Worm (Caenorhabditis elegans): ENCODE measurements around the gene hil-7.

The hil-7 gene

DNA sequence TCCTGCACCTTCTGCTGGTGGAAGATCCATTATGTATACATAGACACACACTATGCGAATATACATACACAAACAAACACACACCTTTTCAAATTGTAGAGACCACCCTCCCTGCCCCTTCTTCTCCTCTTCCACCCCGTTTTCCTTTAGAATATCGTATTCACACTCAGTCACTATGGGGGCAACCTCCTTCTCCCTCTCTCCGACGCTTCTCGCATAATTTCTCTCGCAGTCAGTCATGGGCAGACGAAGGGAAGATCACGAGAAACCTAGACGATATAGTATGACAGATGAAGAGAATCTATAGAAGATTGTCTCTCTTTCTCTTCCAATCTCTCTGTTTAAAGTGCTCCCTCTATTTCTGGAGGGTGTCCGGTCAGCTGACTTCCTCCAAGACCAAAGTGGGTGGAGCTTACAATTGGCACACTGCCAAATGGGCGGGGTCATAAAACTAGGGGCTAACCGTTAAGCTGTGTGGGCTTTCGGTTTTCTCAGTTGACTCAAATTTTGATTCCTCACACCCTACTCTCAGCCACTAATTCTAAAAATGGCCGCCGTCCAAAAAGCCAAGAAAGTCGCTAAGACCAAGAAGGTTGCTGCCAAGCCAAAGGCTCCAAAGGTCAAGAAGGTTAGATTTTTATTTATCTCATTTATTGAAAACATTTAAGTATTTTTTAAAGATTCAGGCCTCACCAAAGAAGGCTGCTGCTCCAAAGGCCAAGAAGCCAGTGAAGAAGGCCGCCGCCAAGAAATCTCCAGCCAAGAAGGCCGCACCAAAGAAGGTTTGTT is at the start of gene hil-7:
Gene hil-7, plus strand, starts transcription at position 446 of the 789 bp plus-strand sequence.
- TF ChIP-seq daf-12 (tag; optimal IDR thresholded peaks at IDR 0.05) (no peak), sea-2 (GFP tag; optimal IDR thresholded peaks at IDR 0.05) (peak; percentile 24), nfya-1 (tag; optimal IDR thresholded peaks at IDR 0.05; ENCODE audit: insufficient read depth) (peak; percentile 41), nhr-11 (tag; optimal IDR thresholded peaks at IDR 0.05) (no peak), tbx-2 (tag; optimal IDR thresholded peaks at IDR 0.05) (no peak), nhr-23 (tag; optimal IDR thresholded peaks at IDR 0.05) (peak; percentile 35), jun-1 (tag; optimal IDR thresholded peaks at IDR 0.05) (peak; percentile 1), nhr-43 (tag; optimal IDR thresholded peaks at IDR 0.05; ENCODE audit: poor library complexity, severe bottlenecking) (no peak), elt-3 (tag; optimal IDR thresholded peaks at IDR 0.05) (no peak), mdl-1 (tag; optimal IDR thresholded peaks at IDR 0.05) (no peak), pha-4 (tag; optimal IDR thresholded peaks at IDR 0.05) (peak; percentile 25), nhr-28 (tag; optimal IDR thresholded peaks at IDR 0.05) (no peak), lin-39 (tag; optimal IDR thresholded peaks at IDR 0.05) (no peak), fos-1 (tag; optimal IDR thresholded peaks at IDR 0.05) (no peak), fkh-10 (GFP tag; optimal IDR thresholded peaks at IDR 0.05) (no peak), egl-5 (tag; optimal IDR thresholded peaks at IDR 0.05) (no peak), nhr-25 (tag; optimal IDR thresholded peaks at IDR 0.05) (peak; percentile 27), nhr-76 (tag; optimal IDR thresholded peaks at IDR 0.05) (no peak), ztf-4 (tag; optimal IDR thresholded peaks at IDR 0.05) (no peak), lin-15B (tag; optimal IDR thresholded peaks at IDR 0.05) (peak; percentile 3), aly-2 (tag; optimal IDR thresholded peaks at IDR 0.05) (no peak), ceh-82 (tag; optimal IDR thresholded peaks at IDR 0.05) (no peak), elt-1 (tag; optimal IDR thresholded peaks at IDR 0.05) (no peak), fkh-2 (tag; optimal IDR thresholded peaks at IDR 0.05) (no peak), zag-1 (tag; optimal IDR thresholded peaks at IDR 0.05) (no peak), unc-62 (GFP tag; optimal IDR thresholded peaks at IDR 0.05) (no peak), nhr-77 (tag; optimal IDR thresholded peaks at IDR 0.05) (no peak), unc-39 (tag; optimal IDR thresholded peaks at IDR 0.05) (no peak), ZK546.5 (tag; optimal IDR thresholded peaks at IDR 0.05) (no peak), ceh-16 (tag; optimal IDR thresholded peaks at IDR 0.05) (no peak), nhr-67 (tag; optimal IDR thresholded peaks at IDR 0.05) (no peak), egl-27 (tag; optimal IDR thresholded peaks at IDR 0.05) (no peak), R02D3.7 (tag; optimal IDR thresholded peaks at IDR 0.05) (no peak), ceh-28 (tag; optimal IDR thresholded peaks at IDR 0.05) (no peak), nhr-12 (tag; optimal IDR thresholded peaks at IDR 0.05) (no peak), eor-1 (tag; optimal IDR thresholded peaks at IDR 0.05) (no peak), lsy-12 (tag; optimal IDR thresholded peaks at IDR 0.05) (no peak), skn-1 (tag; optimal IDR thresholded peaks at IDR 0.05) (no peak), hmg-11 (tag; optimal IDR thresholded peaks at IDR 0.05) (no peak), elt-2 (tag; optimal IDR thresholded peaks at IDR 0.05) (peak; percentile 30), mml-1 (tag; optimal IDR thresholded peaks at IDR 0.05) (no peak), nhr-237 (tag; optimal IDR thresholded peaks at IDR 0.05) (no peak), ama-1 (optimal IDR thresholded peaks at IDR 0.05) (no peak), snpc-4 (tag; optimal IDR thresholded peaks at IDR 0.05) (no peak), ztf-11 (tag; optimal IDR thresholded peaks at IDR 0.05) (no peak), pqm-1 (tag; optimal IDR thresholded peaks at IDR 0.05) (no peak), ceh-9 (tag; optimal IDR thresholded peaks at IDR 0.05) (no peak)

Measured in whole organism, L3 larva.